2 worm cellular contexts compared by ENCODE assay signal in genomic region chrIV:133968-134367, ce11.
TF ChIP-seq lines count a peak whose summit lies in the region.

No protein-coding gene starts in this region.

TF ChIP-seq in whole organism, L1 larva, 84 proteins besides CTCF, POLR2A, EP300 and RAD21:
- TF ChIP-seq fkh-8 (tag; optimal IDR thresholded peaks at IDR 0.05; lab: Kevin White, UChicago) (peak; percentile 55), egl-13 (tag; optimal IDR thresholded peaks at IDR 0.05; lab: Kevin White, UChicago) (peak; percentile 53), ceh-90 (tag; optimal IDR thresholded peaks at IDR 0.05; lab: Kevin White, UChicago) (no peak), unc-130 (tag; optimal IDR thresholded peaks at IDR 0.05; lab: Kevin White, UChicago) (no peak), swsn-7 (tag; optimal IDR thresholded peaks at IDR 0.05; lab: Kevin White, UChicago) (no peak), sup-37 (GFP tag; optimal IDR thresholded peaks at IDR 0.05; lab: Kevin White, UChicago) (no peak), lin-13 (GFP tag; optimal IDR thresholded peaks at IDR 0.05; lab: Kevin White, UChicago) (no peak), nhr-47 (tag; optimal IDR thresholded peaks at IDR 0.05; lab: Kevin White, UChicago) (peak; percentile 33), irx-1 (tag; optimal IDR thresholded peaks at IDR 0.05; lab: Kevin White, UChicago) (no peak), lin-35 (GFP tag; optimal IDR thresholded peaks at IDR 0.05; lab: Kevin White, UChicago) (no peak), nhr-20 (tag; optimal IDR thresholded peaks at IDR 0.05; lab: Kevin White, UChicago) (no peak), dsc-1 (tag; optimal IDR thresholded peaks at IDR 0.05; lab: Kevin White, UChicago) (peak; percentile 83), zip-4 (GFP tag; optimal IDR thresholded peaks at IDR 0.05; lab: Kevin White, UChicago) (no peak), nhr-12 (tag; optimal IDR thresholded peaks at IDR 0.05; lab: Kevin White, UChicago) (no peak), C34B4.2 (tag; optimal IDR thresholded peaks at IDR 0.05; lab: Kevin White, UChicago) (no peak)

TF ChIP-seq in whole organism, L4 larva, 104 proteins besides CTCF, POLR2A, EP300 and RAD21:
- no peak for TF ChIP-seq fkh-10 (GFP tag; optimal IDR thresholded peaks at IDR 0.05; lab: Kevin White, UChicago)
- TF ChIP-seq aha-1 (tag; lab: Kevin White, UChicago), result peak; percentile 15

Comparison
In these comparisons a context has a peak if more than half of its experiments do, and no peak if none do; other contexts are left out.
1. Of the 29 proteins assayed by ChIP-seq in both whole organism, L4 larva and whole organism, L1 larva: peak only in whole organism, L4 larva: aha-1; only in whole organism, L1 larva: none; in both: none; in neither: 28.